Worm (Caenorhabditis elegans) whole organism, L4 larva: ENCODE measurements around the gene F36G9.15.

Source experiments
- D1046.2 ChIP-seq: fragments of 200-800 bp; sonication (Bioruptor generic); IDR thresholded peaks from 2 replicates; pipeline ENCODE4 v1.3.6; 2022; ENCODE audit warnings: missing genetic modification characterization, missing compliant biosample characterization
- F26F4.8 ChIP-seq: fragments of 200-800 bp; sonication (Bioruptor generic); conservative IDR thresholded peaks from 2 replicates; pipeline ENCODE4 v1.3.6; 2022; ENCODE audit warnings: missing genetic modification characterization, missing compliant biosample characterization
- F37D6.2 ChIP-seq: sonication (generic microtip); optimal IDR thresholded peaks from 2 replicates; lab custom pipeline; 2016; ENCODE audit warnings: mild to moderate bottlenecking, missing genetic modification characterization, missing compliant biosample characterization
- F49E8.2 ChIP-seq: sonication (generic microtip); optimal IDR thresholded peaks from 2 replicates; lab custom pipeline; 2016; ENCODE audit warnings: missing compliant biosample characterization, mild to moderate bottlenecking, missing genetic modification characterization, borderline replicate concordance
- aha-1 ChIP-seq: fragments of 150-350 bp; peaks from one replicate; lab custom pipeline; 2014; ENCODE audit warnings: missing biosample characterization, missing genetic modification characterization
- aly-2 ChIP-seq: sonication (generic microtip); optimal IDR thresholded peaks from 2 replicates; lab custom pipeline; 2018; ENCODE audit warnings: missing biosample characterization, missing genetic modification characterization
- ceh-28 ChIP-seq: fragments of 150-350 bp; optimal IDR thresholded peaks from 2 replicates; lab custom pipeline; 2014; ENCODE audit warnings: missing biosample characterization, missing genetic modification reagents, missing genetic modification characterization
- ceh-82 ChIP-seq: sonication (generic microtip); optimal IDR thresholded peaks from 2 replicates; lab custom pipeline; 2017; ENCODE audit warnings: missing biosample characterization, missing genetic modification characterization
- cey-2 ChIP-seq: sonication (generic microtip); optimal IDR thresholded peaks from 3 replicates; lab custom pipeline; 2017; ENCODE audit warnings: missing genetic modification characterization, mild to moderate bottlenecking, missing compliant biosample characterization, antibody characterized with exemption, borderline replicate concordance; ENCODE audit not compliant: insufficient read depth
- dmd-6 ChIP-seq: fragments of 200-800 bp; sonication (Bioruptor generic); IDR thresholded peaks from 2 replicates; pipeline ENCODE4 v1.3.6; 2022; ENCODE audit warnings: missing genetic modification reagents, missing genetic modification characterization, missing compliant biosample characterization
- dmd-8 ChIP-seq: fragments of 200-800 bp; sonication (Bioruptor generic); IDR thresholded peaks from 2 replicates; pipeline ENCODE4 v1.3.6; 2022; ENCODE audit warnings: missing genetic modification characterization, missing compliant biosample characterization
- egl-27 ChIP-seq: sonication (generic microtip); optimal IDR thresholded peaks from 3 replicates; lab custom pipeline; 2017; ENCODE audit warnings: missing biosample characterization, missing genetic modification reagents, missing genetic modification characterization
- fos-1 ChIP-seq: fragments of 150-350 bp; optimal IDR thresholded peaks from 2 replicates; lab custom pipeline; 2014; ENCODE audit warnings: missing biosample characterization, missing genetic modification characterization
- gei-8 ChIP-seq: fragments of 200-800 bp; sonication (Bioruptor generic); optimal IDR thresholded peaks from 2 replicates; lab custom pipeline; 2018; ENCODE audit warnings: mild to moderate bottlenecking, missing genetic modification characterization, missing compliant biosample characterization
- lim-7 ChIP-seq: fragments of 200-800 bp; sonication (Bioruptor generic); IDR thresholded peaks from 2 replicates; pipeline ENCODE4 v1.3.6; 2022; ENCODE audit warnings: missing genetic modification characterization, missing compliant biosample characterization
- lin-1 ChIP-seq: fragments of 200-800 bp; sonication (Bioruptor generic); IDR thresholded peaks from 2 replicates; pipeline ENCODE4 v1.3.6; 2022; ENCODE audit warnings: missing genetic modification reagents, missing genetic modification characterization, missing compliant biosample characterization
- lin-13 ChIP-seq: fragments of 150-350 bp; optimal IDR thresholded peaks from 2 replicates; lab custom pipeline; 2014; ENCODE audit warnings: missing biosample characterization, missing genetic modification reagents, missing genetic modification characterization
- lsy-2 ChIP-seq, 2 experiments: fragments of 150-350 bp in 1 of 2; sonication (generic microtip) in 1 of 2; optimal IDR thresholded peaks; 2 replicates each; lab custom pipeline; 2014 to 2017; ENCODE audit warnings: missing biosample characterization in 2 of 2, missing genetic modification characterization in 2 of 2
- madf-5 ChIP-seq, 2 experiments: fragments of 200-800 bp; sonication (Bioruptor generic); IDR thresholded peaks; 2 replicates each; pipeline ENCODE4 v1.3.6; 2022; ENCODE audit warnings: missing compliant biosample characterization in 2 of 2, missing genetic modification characterization in 2 of 2
- madf-9 ChIP-seq: fragments of 200-800 bp; sonication (Bioruptor generic); conservative IDR thresholded peaks from 2 replicates; pipeline ENCODE4 v1.3.6; 2022; ENCODE audit warnings: missing genetic modification reagents, missing genetic modification characterization, missing compliant biosample characterization
- mdl-1 ChIP-seq, 2 experiments: fragments of 150-350 bp in 1 of 2; sonication (generic microtip) in 1 of 2; optimal IDR thresholded peaks; 2 replicates each; lab custom pipeline; 2014 to 2017; ENCODE audit warnings: missing biosample characterization in 2 of 2, missing genetic modification characterization in 2 of 2
- mxl-2 ChIP-seq: fragments of 200-800 bp; sonication (Bioruptor generic); conservative IDR thresholded peaks from 2 replicates; pipeline ENCODE4 v1.3.6; 2022; ENCODE audit warnings: missing genetic modification reagents, missing genetic modification characterization, missing compliant biosample characterization
- mxl-3 ChIP-seq: fragments of 200-800 bp; sonication (Bioruptor generic); optimal IDR thresholded peaks from 2 replicates; lab custom pipeline; 2018; ENCODE audit warnings: mild to moderate bottlenecking, missing genetic modification characterization, missing compliant biosample characterization
- nhr-10 ChIP-seq: fragments of 150-350 bp; optimal IDR thresholded peaks from 2 replicates; lab custom pipeline; 2014; ENCODE audit warnings: missing biosample characterization, missing genetic modification characterization
- nhr-25 ChIP-seq: sonication (generic microtip); optimal IDR thresholded peaks from 2 replicates; lab custom pipeline; 2017; ENCODE audit warnings: missing genetic modification characterization, mild to moderate bottlenecking, missing compliant biosample characterization, antibody characterized with exemption, moderate library complexity, borderline replicate concordance; ENCODE audit not compliant: insufficient read depth
- nhr-48 ChIP-seq: sonication (generic microtip); optimal IDR thresholded peaks from 2 replicates; lab custom pipeline; 2016; ENCODE audit warnings: mild to moderate bottlenecking, missing genetic modification characterization, missing compliant biosample characterization
- nhr-6 ChIP-seq: fragments of 150-350 bp; optimal IDR thresholded peaks from 2 replicates; lab custom pipeline; 2014; ENCODE audit warnings: missing biosample characterization, missing genetic modification characterization
- nhr-76 ChIP-seq: fragments of 150-350 bp; optimal IDR thresholded peaks from 2 replicates; lab custom pipeline; 2014; ENCODE audit warnings: missing biosample characterization, missing genetic modification characterization
- rbr-2 ChIP-seq: sonication (generic microtip); optimal IDR thresholded peaks from 2 replicates; lab custom pipeline; 2016; ENCODE audit warnings: missing genotype, missing genetic modification characterization, missing compliant biosample characterization
- skn-1 ChIP-seq: fragments of 150-350 bp; optimal IDR thresholded peaks from 2 replicates; lab custom pipeline; 2014; ENCODE audit warnings: missing biosample characterization, missing genetic modification characterization
- snpc-1.2 ChIP-seq: fragments of 200-800 bp; sonication (Bioruptor generic); IDR thresholded peaks from 2 replicates; pipeline ENCODE4 v1.3.6; 2022; ENCODE audit warnings: missing genetic modification reagents, missing genetic modification characterization, missing compliant biosample characterization
- spr-3 ChIP-seq: fragments of 200-800 bp; sonication (Bioruptor generic); optimal IDR thresholded peaks from 2 replicates; lab custom pipeline; 2018; ENCODE audit warnings: mild to moderate bottlenecking, missing genetic modification characterization, missing compliant biosample characterization
- tag-97 ChIP-seq: fragments of 200-800 bp; sonication (Bioruptor generic); IDR thresholded peaks from 2 replicates; pipeline ENCODE4 v1.3.6; 2022; ENCODE audit warnings: missing genetic modification characterization, missing compliant biosample characterization
- tra-1 ChIP-seq: fragments of 200-800 bp; sonication (Bioruptor generic); IDR thresholded peaks from 2 replicates; pipeline ENCODE4 v1.3.6; 2022; ENCODE audit warnings: missing genetic modification reagents, missing genetic modification characterization, missing compliant biosample characterization
- vab-7 ChIP-seq: fragments of 200-800 bp; sonication (Bioruptor generic); IDR thresholded peaks from 2 replicates; pipeline ENCODE4 v1.3.6; 2022; ENCODE audit warnings: missing genetic modification reagents, missing genetic modification characterization, missing compliant biosample characterization
- zip-2 ChIP-seq: fragments of 150-350 bp; optimal IDR thresholded peaks from 2 replicates; lab custom pipeline; 2014; ENCODE audit warnings: missing biosample characterization, missing genetic modification characterization

The F36G9.15 gene

DNA sequence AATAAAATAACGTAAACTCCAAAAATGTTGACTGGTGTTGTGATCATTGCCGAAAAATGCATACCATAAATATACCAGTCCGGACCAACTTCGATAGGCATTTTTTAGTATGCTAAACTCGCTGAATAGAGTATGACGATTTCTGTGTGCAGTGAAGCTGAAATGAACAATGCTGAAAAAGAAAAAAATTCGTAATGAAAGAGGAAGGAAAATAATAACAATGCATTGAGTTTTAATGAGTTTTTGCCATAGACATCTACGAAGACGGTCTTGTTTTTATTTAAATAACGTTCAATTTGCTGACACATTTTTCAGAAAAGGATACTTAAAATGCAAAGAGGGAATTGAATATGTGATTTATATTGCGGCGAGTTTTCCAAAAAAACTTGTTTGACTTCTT is 20.4 kb downstream of the F36G9.15 start, which contains the start of gene sri-1:
Gene sri-1 (minus strand): TSS at position 101 of the 400 bp plus-strand sequence.
- TF ChIP-seq snpc-1.2 (GFP tag; lab: Robert Waterston, UW) (no peak), dmd-6 (no peak), nhr-76 (no peak), lin-13 (GFP tag; lab: Kevin White, UChicago) (no peak), dmd-8 (GFP tag; lab: Robert Waterston, UW) (no peak), mdl-1 (tag; optimal IDR thresholded peaks at IDR 0.05; lab: Kevin White, UChicago) (no peak), gei-8 (GFP tag; lab: Kevin White, UChicago) (no peak), F49E8.2 (no peak), spr-3 (GFP tag; lab: Kevin White, UChicago) (no peak), mxl-2 (GFP tag; lab: Robert Waterston, UW) (no peak), ceh-82 (tag; lab: Kevin White, UChicago) (no peak)

DNA sequence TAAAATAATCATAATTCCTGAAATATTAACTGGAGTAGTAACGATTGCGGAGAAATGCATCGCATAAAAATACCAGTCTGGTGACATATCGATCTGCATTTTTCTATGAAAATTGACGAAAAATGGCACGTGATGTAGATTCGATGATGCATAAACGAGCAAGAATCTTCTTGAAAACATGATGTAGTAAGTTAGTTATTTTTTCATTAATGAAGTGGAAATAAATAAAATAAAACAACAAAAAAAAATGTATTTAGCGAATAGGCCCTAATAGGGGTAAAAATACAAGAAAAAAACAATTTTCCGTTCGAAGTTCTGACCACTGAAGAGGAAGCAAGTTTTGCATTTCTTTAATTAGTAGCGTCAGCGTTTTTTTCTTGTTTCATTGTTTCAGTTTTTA is 22.9 kb downstream of the F36G9.15 start, which contains the start of gene sri-2:
Gene sri-2 (minus strand): TSS at position 101 of the 400 bp plus-strand sequence.
- TF ChIP-seq aha-1: peak; percentile 21
- TF ChIP-seq lin-1 (GFP tag; lab: Robert Waterston, UW): no peak

DNA sequence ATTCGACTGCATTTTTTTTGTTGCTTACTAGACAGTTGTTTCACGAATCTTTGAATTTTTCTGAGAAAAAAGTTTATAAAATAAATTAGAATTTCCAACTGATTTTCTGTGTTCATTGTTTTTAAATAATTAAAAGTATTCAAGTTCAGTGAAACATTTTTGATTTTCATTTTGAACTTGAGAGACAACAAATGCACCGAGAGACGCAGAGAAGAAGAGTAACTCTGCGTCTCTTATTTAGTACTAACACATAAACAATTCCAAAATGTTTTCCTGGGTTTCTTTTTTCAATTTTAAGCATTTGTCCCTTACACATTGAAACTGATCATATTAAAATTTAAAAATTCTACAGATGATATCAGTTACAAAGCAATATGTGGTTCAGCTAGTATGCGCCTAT is 28.5 kb downstream of the F36G9.15 start:
- no peak for TF ChIP-seq madf-5 (GFP tag; IDR thresholded peaks at IDR 0.05; lab: Robert Waterston, UW)
- TF ChIP-seq nhr-48 (tag; lab: Kevin White, UChicago): peak; percentile 26
- TF ChIP-seq nhr-25 (tag; lab: Kevin White, UChicago): no peak

DNA sequence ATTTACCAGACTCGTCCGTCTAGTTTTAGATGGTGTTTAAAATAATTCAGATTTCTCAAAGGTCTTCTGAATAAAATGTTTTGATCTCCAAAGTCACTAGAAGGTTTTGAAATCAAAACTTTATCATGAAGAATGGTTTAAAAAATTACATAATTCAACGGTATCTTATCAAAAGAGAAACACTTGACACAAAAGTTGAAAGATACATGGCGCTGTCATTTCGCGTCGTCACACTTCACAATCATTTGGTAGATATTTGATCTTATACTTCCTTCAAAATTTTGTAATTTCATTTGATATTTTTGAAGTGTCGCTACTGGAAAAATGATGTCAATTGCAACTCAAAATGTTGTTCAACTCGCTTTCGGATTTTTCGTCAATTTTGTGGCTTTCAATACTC is 30.9 kb downstream of the F36G9.15 start, which contains the start of gene F36G9.3:
Gene F36G9.3 (plus strand): TSS at position 301 of the 400 bp plus-strand sequence.
- TF ChIP-seq lsy-2 (tag; optimal IDR thresholded peaks at IDR 0.05; lab: Kevin White, UChicago): no peak
- TF ChIP-seq lin-13 (GFP tag; lab: Kevin White, UChicago): no peak
- no peak for TF ChIP-seq cey-2 (tag; lab: Kevin White, UChicago)
- no peak for TF ChIP-seq spr-3 (GFP tag; lab: Kevin White, UChicago)
- TF ChIP-seq madf-9: no peak
- TF ChIP-seq egl-27 (tag; lab: Kevin White, UChicago): no peak
- TF ChIP-seq gei-8 (GFP tag; lab: Kevin White, UChicago): no peak

DNA sequence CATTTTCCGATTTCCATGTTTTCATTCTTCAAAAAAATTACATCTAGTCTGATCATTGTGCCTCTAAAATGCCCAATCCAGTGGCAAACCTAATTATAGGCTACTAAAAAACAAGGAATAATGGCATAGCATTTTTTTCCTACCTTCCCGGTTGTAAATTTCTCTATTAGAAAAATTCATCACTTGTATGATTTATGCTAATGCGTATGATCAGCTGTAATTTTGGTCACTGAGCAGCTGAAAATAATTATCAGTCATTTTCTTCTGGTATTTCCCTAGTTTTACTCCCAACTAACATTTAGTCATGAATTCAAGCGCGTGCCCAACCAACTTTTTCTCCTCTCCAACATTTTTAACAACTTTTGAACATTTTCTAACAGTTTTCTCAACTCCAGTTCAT is 32.5 kb downstream of the F36G9.15 start, which contains the start of gene srh-186:
Gene srh-186 (plus strand): TSS at position 301 of the 400 bp plus-strand sequence.
- TF ChIP-seq nhr-25 (tag; lab: Kevin White, UChicago) (no peak), aha-1 (peak; percentile 29)

DNA sequence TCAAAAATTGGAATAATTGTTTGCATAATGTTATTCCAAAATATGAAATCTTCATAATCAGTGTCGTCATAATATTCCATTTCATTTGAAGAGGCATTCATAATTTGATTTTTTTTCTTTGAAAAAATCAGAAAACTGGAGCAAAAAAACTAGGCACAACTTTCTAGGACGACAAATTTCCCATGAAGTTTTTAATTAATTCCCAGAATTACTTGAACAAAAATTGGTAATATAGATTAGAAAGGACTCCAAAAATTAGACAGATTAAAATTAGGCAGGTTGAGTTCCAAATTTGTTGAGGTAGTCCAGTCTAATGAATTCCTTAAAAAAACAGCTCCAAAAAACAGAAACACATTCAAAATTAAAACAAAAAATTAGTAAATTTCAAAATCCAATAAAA is 33.0 kb downstream of the F36G9.15 start, which contains the start of gene srw-57:
Gene srw-57 (minus strand): TSS at position 101 of the 400 bp plus-strand sequence.
- TF ChIP-seq F37D6.2 (tag; lab: Kevin White, UChicago) (no peak), tag-97 (GFP tag; lab: Robert Waterston, UW) (no peak), mxl-3 (no peak), nhr-6 (tag; lab: Kevin White, UChicago) (no peak), spr-3 (GFP tag; lab: Kevin White, UChicago) (no peak), F26F4.8 (GFP tag; lab: Robert Waterston, UW) (no peak), lim-7 (GFP tag; lab: Robert Waterston, UW) (no peak), vab-7 (GFP tag; lab: Robert Waterston, UW) (no peak), egl-27 (tag; lab: Kevin White, UChicago) (no peak), zip-2 (tag; lab: Kevin White, UChicago) (no peak), rbr-2 (tag; lab: Kevin White, UChicago) (no peak), skn-1 (tag; lab: Kevin White, UChicago) (no peak), nhr-10 (tag; lab: Kevin White, UChicago) (no peak), ceh-28 (tag; lab: Kevin White, UChicago) (no peak), fos-1 (tag; lab: Kevin White, UChicago) (no peak), tra-1 (no peak), D1046.2 (GFP tag; lab: Robert Waterston, UW) (no peak), aly-2 (tag; lab: Kevin White, UChicago) (no peak)
